Fruit fly (Drosophila melanogaster) whole organism, embryonic: ENCODE measurements around the gene CG31743.

Experiments used
- ATbp ChIP-seq: fragments of 200-800 bp; sonication (Bioruptor generic); optimal IDR thresholded peaks from 2 replicates; lab custom pipeline; 2017; ENCODE audit warnings: missing biosample characterization, mild to moderate bottlenecking, missing genetic modification characterization, missing genetic modification reagents
- Antp ChIP-seq: fragments of 200-800 bp; sonication (Bioruptor generic); optimal IDR thresholded peaks from 3 replicates; lab custom pipeline; 2016; ENCODE audit warnings: missing biosample characterization, missing genetic modification characterization
- Asciz ChIP-seq: fragments of 200-800 bp; sonication (Bioruptor generic); optimal IDR thresholded peaks from 2 replicates; lab custom pipeline; 2017; ENCODE audit warnings: missing biosample characterization, mild to moderate bottlenecking, missing genetic modification characterization, missing genetic modification reagents
- Blimp-1 ChIP-seq: fragments of 200-800 bp; sonication (Bioruptor generic); optimal IDR thresholded peaks from 3 replicates; lab custom pipeline; 2018; ENCODE audit warnings: missing biosample characterization, missing genetic modification characterization, mild to moderate bottlenecking, moderate library complexity, missing genetic modification reagents
- CG10267 ChIP-seq: fragments of 200-800 bp; sonication (Bioruptor generic); optimal IDR thresholded peaks from 2 replicates; lab custom pipeline; 2018; ENCODE audit warnings: missing biosample characterization, mild to moderate bottlenecking, missing genetic modification characterization, moderate library complexity
- CG11398 ChIP-seq: fragments of 200-800 bp; sonication (Bioruptor generic); optimal IDR thresholded peaks from 2 replicates; lab custom pipeline; 2016; ENCODE audit warnings: missing biosample characterization, missing genetic modification characterization
- CG12659 ChIP-seq: fragments of 200-800 bp; sonication (Bioruptor generic); optimal IDR thresholded peaks from 3 replicates; lab custom pipeline; 2017; ENCODE audit warnings: mild to moderate bottlenecking, missing biosample characterization, missing genetic modification reagents, missing genetic modification characterization
- CG12769 ChIP-seq: fragments of 200-800 bp; sonication (Bioruptor generic); optimal IDR thresholded peaks from 2 replicates; lab custom pipeline; 2019; ENCODE audit warnings: missing biosample characterization, mild to moderate bottlenecking, missing genetic modification characterization, moderate library complexity
- CG12942 ChIP-seq: fragments of 200-800 bp; sonication (Bioruptor generic); optimal IDR thresholded peaks from 3 replicates; lab custom pipeline; 2016; ENCODE audit warnings: missing biosample characterization, missing genetic modification characterization
- CG13123 ChIP-seq: fragments of 200-800 bp; sonication (Bioruptor generic); optimal IDR thresholded peaks from 2 replicates; lab custom pipeline; 2016; ENCODE audit warnings: missing biosample characterization, missing genetic modification characterization
- CG13296 ChIP-seq: fragments of 200-800 bp; sonication (Bioruptor generic); optimal IDR thresholded peaks from 3 replicates; lab custom pipeline; 2018; ENCODE audit warnings: missing biosample characterization, mild to moderate bottlenecking, missing genetic modification characterization
- CG1602 ChIP-seq: fragments of 200-800 bp; sonication (Bioruptor generic); optimal IDR thresholded peaks from 3 replicates; lab custom pipeline; 2016; ENCODE audit warnings: missing biosample characterization, missing genetic modification characterization
- CG16815 ChIP-seq: fragments of 200-800 bp; sonication (Bioruptor generic); optimal IDR thresholded peaks from 3 replicates; lab custom pipeline; 2017; ENCODE audit warnings: missing biosample characterization, mild to moderate bottlenecking, missing genetic modification characterization
- CG17361 ChIP-seq: fragments of 200-800 bp; sonication (Bioruptor generic); IDR thresholded peaks from 3 replicates; pipeline ENCODE4 v1.3.6; 2022; ENCODE audit warnings: missing biosample characterization, missing genetic modification characterization
- CG17385 ChIP-seq: fragments of 200-800 bp; sonication (Bioruptor generic); optimal IDR thresholded peaks from 3 replicates; lab custom pipeline; 2018; ENCODE audit warnings: missing biosample characterization, mild to moderate bottlenecking, missing genetic modification characterization
- CG17829 ChIP-seq: fragments of 200-800 bp; optimal IDR thresholded peaks from 2 replicates; lab custom pipeline; 2019; ENCODE audit warnings: missing biosample characterization, mild to moderate bottlenecking, missing genetic modification characterization, moderate library complexity
- CG18619 ChIP-seq: fragments of 200-800 bp; sonication (Bioruptor generic); optimal IDR thresholded peaks from 3 replicates; lab custom pipeline; 2017; ENCODE audit warnings: missing biosample characterization, mild to moderate bottlenecking, missing genetic modification characterization
- CG3163 ChIP-seq: fragments of 200-800 bp; sonication (Bioruptor generic); optimal IDR thresholded peaks from 3 replicates; lab custom pipeline; 2016; ENCODE audit warnings: missing biosample characterization, missing genetic modification characterization
- CG3281 ChIP-seq: fragments of 200-800 bp; sonication (Bioruptor generic); optimal IDR thresholded peaks from 3 replicates; lab custom pipeline; 2017; ENCODE audit warnings: missing biosample characterization, mild to moderate bottlenecking, missing genetic modification characterization
- CG5180 ChIP-seq: fragments of 200-800 bp; sonication (Bioruptor generic); optimal IDR thresholded peaks from 3 replicates; lab custom pipeline; 2017; ENCODE audit warnings: missing biosample characterization, missing genetic modification characterization, mild to moderate bottlenecking, moderate library complexity, missing genetic modification reagents
- CG7839 ChIP-seq: fragments of 200-800 bp; sonication (Bioruptor generic); optimal IDR thresholded peaks from 3 replicates; lab custom pipeline; 2018; ENCODE audit warnings: missing biosample characterization, mild to moderate bottlenecking, missing genetic modification characterization, moderate library complexity
- CG8388 ChIP-seq: fragments of 200-800 bp; sonication (Bioruptor generic); optimal IDR thresholded peaks from 2 replicates; lab custom pipeline; 2019; ENCODE audit warnings: missing biosample characterization, mild to moderate bottlenecking, missing genetic modification characterization, moderate library complexity
- CG9817 ChIP-seq: fragments of 200-800 bp; sonication (Bioruptor generic); optimal IDR thresholded peaks from 2 replicates; lab custom pipeline; 2018; ENCODE audit warnings: missing biosample characterization, mild to moderate bottlenecking, missing genetic modification characterization, moderate library complexity
- Drgx ChIP-seq: fragments of 200-800 bp; sonication (Bioruptor generic); IDR thresholded peaks from 2 replicates; pipeline ENCODE4 v1.3.6; 2022; ENCODE audit warnings: missing biosample characterization, missing genetic modification characterization
- E2f2 ChIP-seq: fragments of 200-800 bp; sonication (Bioruptor generic); IDR thresholded peaks from 2 replicates; pipeline ENCODE4 v1.3.6; 2022; ENCODE audit warnings: missing biosample characterization, missing genetic modification characterization
- Ets65A ChIP-seq: fragments of 200-800 bp; sonication (Bioruptor generic); peaks from one replicate; lab custom pipeline; 2016; ENCODE audit warnings: missing biosample characterization, missing genetic modification characterization
- Hand ChIP-seq: fragments of 200-800 bp; sonication (Bioruptor generic); optimal IDR thresholded peaks from 2 replicates; lab custom pipeline; 2017; ENCODE audit warnings: mild to moderate bottlenecking, missing biosample characterization, missing genetic modification reagents, missing genetic modification characterization
- Optix ChIP-seq: fragments of 200-800 bp; sonication (Bioruptor generic); IDR thresholded peaks from 3 replicates; pipeline ENCODE4 v1.3.6; 2022; ENCODE audit warnings: missing biosample characterization, missing genetic modification characterization
- Stat92E ChIP-seq, 3 experiments: fragments of >200 bp in 2 of 3; fragments of 200-800 bp in 1 of 3; sonication (Bioruptor generic) in 1 of 3; optimal IDR thresholded peaks; 2 replicates each; lab custom pipeline; 2017 to 2019; ENCODE audit warnings: missing biosample characterization in 3 of 3, missing genetic modification characterization in 3 of 3, mild to moderate bottlenecking in 1 of 3, moderate library complexity in 1 of 3
- Xbp1 ChIP-seq: fragments of 200-800 bp; sonication (Bioruptor generic); optimal IDR thresholded peaks from 3 replicates; lab custom pipeline; 2016; ENCODE audit warnings: missing biosample characterization, mild to moderate bottlenecking, missing genetic modification characterization
- ap ChIP-seq: fragments of 200-800 bp; sonication (Bioruptor generic); IDR thresholded peaks from 2 replicates; pipeline ENCODE4 v1.3.6; 2022; ENCODE audit warnings: missing biosample characterization, missing genetic modification characterization
- ato ChIP-seq: fragments of 200-800 bp; sonication (Bioruptor generic); IDR thresholded peaks from 2 replicates; pipeline ENCODE4 v1.3.6; 2022; ENCODE audit warnings: missing biosample characterization, missing genetic modification characterization; ENCODE audit not compliant: partially characterized antibody
- bsh ChIP-seq, 2 experiments: fragments of 200-800 bp; sonication (Bioruptor generic); optimal IDR thresholded peaks; 2 replicates each; lab custom pipeline; 2017 to 2018; ENCODE audit warnings: mild to moderate bottlenecking in 2 of 2, missing biosample characterization in 2 of 2, missing genetic modification characterization in 2 of 2, moderate library complexity in 1 of 2
- cad ChIP-seq: fragments of >200 bp; optimal IDR thresholded peaks from 2 replicates; lab custom pipeline; 2017; ENCODE audit warnings: missing biosample characterization, missing genetic modification characterization
- dmrt99B ChIP-seq: fragments of 200-800 bp; sonication (Bioruptor generic); optimal IDR thresholded peaks from 2 replicates; lab custom pipeline; 2018; ENCODE audit warnings: missing biosample characterization, mild to moderate bottlenecking, missing genetic modification characterization, moderate library complexity
- gsb-n ChIP-seq: fragments of 200-800 bp; sonication (Bioruptor generic); optimal IDR thresholded peaks from 3 replicates; lab custom pipeline; 2018; ENCODE audit warnings: missing biosample characterization, mild to moderate bottlenecking, missing genetic modification characterization
- insv ChIP-seq, 2 experiments: fragments of 200-800 bp; sonication (Bioruptor generic); optimal IDR thresholded peaks; 3 replicates each; lab custom pipeline; 2016 to 2018; ENCODE audit warnings: missing biosample characterization in 2 of 2, missing genetic modification characterization in 2 of 2
- jigr1 ChIP-seq: fragments of 200-800 bp; sonication (Bioruptor generic); IDR thresholded peaks from 3 replicates; pipeline ENCODE4 v1.3.6; 2022; ENCODE audit warnings: missing biosample characterization, missing genetic modification characterization
- lmd ChIP-seq: fragments of 200-800 bp; sonication (Bioruptor generic); IDR thresholded peaks from 2 replicates; pipeline ENCODE4 v1.3.6; 2022; ENCODE audit warnings: missing biosample characterization, missing genetic modification characterization
- odd ChIP-seq: fragments of 200-800 bp; sonication (Bioruptor generic); optimal IDR thresholded peaks from 2 replicates; lab custom pipeline; 2017; ENCODE audit warnings: missing biosample characterization, mild to moderate bottlenecking, missing genetic modification characterization
- onecut ChIP-seq: fragments of 200-800 bp; sonication (Bioruptor generic); IDR thresholded peaks from 2 replicates; pipeline ENCODE4 v1.3.6; 2022; ENCODE audit warnings: missing biosample characterization, missing genetic modification characterization
- org-1 ChIP-seq: fragments of 200-800 bp; sonication (Bioruptor generic); optimal IDR thresholded peaks from 2 replicates; lab custom pipeline; 2017; ENCODE audit warnings: missing biosample characterization, missing genetic modification characterization
- ranshi ChIP-seq: fragments of 200-800 bp; sonication (Bioruptor generic); IDR thresholded peaks from 2 replicates; pipeline ENCODE4 v1.3.6; 2022; ENCODE audit warnings: missing biosample characterization, missing genetic modification characterization
- ro ChIP-seq: fragments of 200-800 bp; sonication (Bioruptor generic); IDR thresholded peaks from 2 replicates; pipeline ENCODE4 v1.3.6; 2022; ENCODE audit warnings: missing biosample characterization, missing genetic modification characterization
- sd ChIP-seq: fragments of 200-800 bp; sonication (Bioruptor generic); optimal IDR thresholded peaks from 3 replicates; lab custom pipeline; 2018; ENCODE audit warnings: missing biosample characterization, mild to moderate bottlenecking, missing genetic modification characterization, moderate library complexity
- sisA ChIP-seq: fragments of 200-800 bp; sonication (Bioruptor generic); IDR thresholded peaks from 2 replicates; pipeline ENCODE4 v1.3.6; 2022; ENCODE audit warnings: missing biosample characterization, missing genetic modification characterization
- tgo ChIP-seq: fragments of 200-800 bp; sonication (Bioruptor generic); IDR thresholded peaks from 3 replicates; pipeline ENCODE4 v1.3.6; 2022; ENCODE audit warnings: missing biosample characterization, missing genetic modification characterization
- tll ChIP-seq, 2 experiments: fragments of 200-800 bp in 1 of 2; fragments of >200 bp in 1 of 2; sonication (Bioruptor generic) in 1 of 2; optimal IDR thresholded peaks; 2 replicates each; lab custom pipeline; 2017 to 2019; ENCODE audit warnings: missing biosample characterization in 2 of 2, missing genetic modification characterization in 2 of 2, mild to moderate bottlenecking in 1 of 2, moderate library complexity in 1 of 2
- vfl ChIP-seq: fragments of 200-800 bp; sonication (Bioruptor generic); optimal IDR thresholded peaks from 2 replicates; lab custom pipeline; 2016; ENCODE audit warnings: missing biosample characterization, missing genetic modification characterization
- z ChIP-seq: fragments of 200-800 bp; sonication (Bioruptor generic); IDR thresholded peaks from 3 replicates; pipeline ENCODE4 v1.3.6; 2022; ENCODE audit warnings: missing biosample characterization, missing genetic modification characterization

Gene CG31743

DNA sequence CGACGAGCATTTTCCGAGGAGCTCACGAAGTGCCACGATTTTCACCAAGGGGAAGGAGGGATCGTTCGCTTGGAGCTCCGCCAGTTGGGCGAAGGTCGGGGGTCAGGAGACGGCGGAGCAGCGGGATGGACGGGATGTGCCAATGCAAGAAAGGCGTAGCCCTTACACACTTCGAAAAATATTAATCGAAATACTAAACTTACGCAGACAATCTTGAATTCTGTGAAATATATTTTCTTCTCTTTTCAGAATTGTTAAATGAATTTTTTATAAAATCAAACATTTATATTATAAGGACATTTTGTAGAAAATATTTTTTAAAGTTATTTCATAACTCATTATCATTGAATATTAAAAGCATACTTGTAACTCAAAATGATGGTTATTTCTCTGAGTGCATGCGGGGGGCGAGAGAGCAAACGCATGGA lies 10.4 kb upstream of the CG31743 start (continued):
- TF ChIP-seq CG17829 (tag; lab: Kevin White, UChicago) (peak; percentile 56), Asciz (GFP tag; lab: Kevin White, UChicago) (peak; percentile 31), lmd (GFP tag; lab: Robert Waterston, UW) (peak; percentile 73), ro (no peak), CG12659 (GFP tag; lab: Kevin White, UChicago) (peak; percentile 57), CG16815 (no peak), Stat92E (GFP tag; optimal IDR thresholded peaks at IDR 0.05; lab: Kevin White, UChicago) (no peak), insv (GFP tag; optimal IDR thresholded peaks at IDR 0.05; lab: Kevin White, UChicago) (no peak), CG17361 (GFP tag; lab: Robert Waterston, UW) (peak; percentile 69; the same call in 2 of the 3 replicates), cad (GFP tag; lab: Kevin White, UChicago) (no peak), CG12942 (GFP tag; lab: Kevin White, UChicago) (no peak), ap (GFP tag; lab: Robert Waterston, UW) (0 out of 2 replicates have a peak, but pooled peaks have one; percentile 13), E2f2 (peak; percentile 29; the same call in 1 of the 2 replicates), onecut (GFP tag; lab: Robert Waterston, UW) (no peak), tgo (GFP tag; lab: Robert Waterston, UW) (peak; percentile 57), tll (GFP tag; optimal IDR thresholded peaks at IDR 0.05; lab: Kevin White, UChicago) (no peak), Antp (GFP tag; lab: Kevin White, UChicago) (no peak), ato (GFP tag; lab: Robert Waterston, UW) (no peak), CG9817 (tag; lab: Kevin White, UChicago) (peak; percentile 38), Drgx (GFP tag; lab: Robert Waterston, UW) (peak; percentile 23; the same call in 1 of the 2 replicates), CG3281 (peak; percentile 32), CG12769 (tag; lab: Kevin White, UChicago) (peak; percentile 89), Optix (GFP tag; lab: Robert Waterston, UW) (no peak), z (GFP tag; lab: Robert Waterston, UW) (no peak), CG1602 (no peak), org-1 (peak; percentile 23), jigr1 (GFP tag; lab: Robert Waterston, UW) (0 out of 3 replicates have a peak, but pooled peaks have one; percentile 40), gsb-n (peak; percentile 9), CG10267 (tag; lab: Kevin White, UChicago) (peak; percentile 29), vfl (no peak), CG17385 (GFP tag; lab: Kevin White, UChicago) (peak; percentile 33), sd (tag; lab: Kevin White, UChicago) (no peak), CG18619 (peak; percentile 55), Hand (no peak), Blimp-1 (GFP tag; lab: Kevin White, UChicago) (peak; percentile 60), CG5180 (GFP tag; lab: Kevin White, UChicago) (peak; percentile 15), odd (GFP tag; lab: Kevin White, UChicago) (peak; percentile 24), CG13123 (no peak), CG11398 (GFP tag; lab: Kevin White, UChicago) (no peak), dmrt99B (tag; lab: Kevin White, UChicago) (peak; percentile 75), ranshi (GFP tag; lab: Robert Waterston, UW) (no peak), CG3163 (GFP tag; lab: Kevin White, UChicago) (no peak), bsh (GFP tag; optimal IDR thresholded peaks at IDR 0.05; lab: Kevin White, UChicago) (peak in 1 of 2 experiments; percentile 51), sisA (peak; percentile 46), CG13296 (GFP tag; lab: Kevin White, UChicago) (peak; percentile 44), Ets65A (GFP tag; lab: Kevin White, UChicago) (peak; percentile 80), CG8388 (peak; percentile 37), CG7839 (tag; lab: Kevin White, UChicago) (peak; percentile 76), ATbp (GFP tag; lab: Kevin White, UChicago) (peak; percentile 42), Xbp1 (GFP tag; lab: Kevin White, UChicago) (peak; percentile 43)
